Fruit fly (Drosophila melanogaster) S2 (cell line): ENCODE measurements around the gene CG31949.

Experiments used
- CG8478 ChIP-seq: fragments of >200 bp; optimal IDR thresholded peaks from 2 replicates; lab custom pipeline; 2018
- CTCF ChIP-seq, 2 experiments: fragments of >200 bp; optimal IDR thresholded peaks; 2 replicates each; lab custom pipeline; 2018

Gene CG31949

DNA sequence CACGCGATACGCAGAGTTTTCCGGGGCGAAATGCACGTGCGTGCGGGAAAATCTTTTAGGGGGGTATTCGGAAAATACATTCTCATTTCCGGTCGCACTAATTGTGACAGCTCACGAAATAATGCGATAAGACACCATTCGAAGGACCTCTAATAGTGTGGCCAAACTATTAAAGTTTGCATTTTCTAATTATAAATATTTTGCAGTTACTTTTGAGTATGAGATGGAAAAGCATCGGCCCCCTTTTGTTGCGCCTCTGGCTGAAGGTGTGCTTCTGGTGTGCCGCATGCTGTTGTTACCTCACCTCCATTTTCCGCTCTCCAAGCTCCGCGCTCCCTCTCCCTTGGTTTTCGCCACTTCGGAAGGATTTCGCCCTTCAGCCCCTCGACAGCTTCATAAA, 14.3 kb downstream of the CG31949 start:
- TF ChIP-seq CTCF (optimal IDR thresholded peaks at IDR 0.05; lab: Kevin White, UChicago) (no peak), CG8478 (lab: Kevin White, UChicago) (no peak)

DNA sequence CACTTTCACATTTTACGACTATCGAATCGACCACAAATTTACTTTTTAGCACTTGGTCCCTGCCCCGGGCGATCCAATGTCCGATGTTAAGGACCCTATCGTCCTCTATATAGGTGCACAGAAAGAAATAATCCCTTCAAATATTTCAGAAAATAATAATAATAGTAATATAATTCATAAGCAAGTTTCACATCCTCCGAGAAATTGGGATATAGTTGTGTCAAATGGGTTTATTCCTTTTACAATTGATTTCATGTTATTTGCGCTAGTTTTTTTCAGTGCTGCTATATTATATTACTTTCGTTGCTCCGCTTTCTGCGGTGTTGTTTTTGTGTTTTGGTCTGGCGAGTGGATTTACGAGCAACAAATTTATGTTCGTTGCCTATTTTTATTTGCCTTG, 48.6 kb downstream of the CG31949 start:
- TF ChIP-seq CG8478 (lab: Kevin White, UChicago) (no peak), CTCF (optimal IDR thresholded peaks at IDR 0.05; lab: Kevin White, UChicago) (no peak)
